Fruit fly (Drosophila melanogaster): ENCODE measurements at regions not wholly inside any gene's neighbourhood (a gene's known extent, or its start where the extent isn't known, plus 50 kb on each side); places are given as distances from the start of the nearest gene placed in this dataset.
A peak's percentile ranks its signal among the peaks of the same experiment; 100 is the strongest.

DNA sequence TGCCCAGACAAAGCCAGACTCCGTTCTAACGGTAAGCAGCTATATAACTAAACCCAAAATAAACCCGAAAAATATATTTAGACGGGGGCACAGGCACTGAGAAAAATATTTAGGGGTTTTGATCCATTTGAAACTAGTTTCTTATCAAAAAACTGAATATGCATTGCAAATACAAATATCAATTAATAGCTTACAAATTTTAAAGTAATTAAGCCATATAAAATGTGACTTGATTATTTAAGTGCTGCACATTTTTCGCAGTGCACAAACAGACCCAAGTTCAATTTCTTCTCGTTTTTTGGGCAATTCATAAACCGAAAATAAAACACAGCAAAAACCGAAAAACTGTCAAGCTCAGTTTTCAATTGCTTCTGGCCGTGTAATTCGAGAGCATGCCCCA is 61.9 kb upstream of the CG12362 start (continued):
- TF ChIP-seq emc (GFP tag; optimal IDR thresholded peaks at IDR 0.05) (no peak), ab (GFP tag; optimal IDR thresholded peaks at IDR 0.05) (no peak), cwo (GFP tag; optimal IDR thresholded peaks at IDR 0.05) (no peak), salm (tag; optimal IDR thresholded peaks at IDR 0.05) (no peak), Tbp (GFP tag; optimal IDR thresholded peaks at IDR 0.05) (no peak), ttk (GFP tag; IDR thresholded peaks at IDR 0.05) (no peak), vnd (GFP tag; IDR thresholded peaks at IDR 0.05; ENCODE audit: partially characterized antibody) (no peak), CG2199 (GFP tag; IDR thresholded peaks at IDR 0.05) (peak; percentile 47; the same call in 1 of the 3 replicates), CG3407 (GFP tag; optimal IDR thresholded peaks at IDR 0.05) (peak; percentile 19), dpn (GFP tag; optimal IDR thresholded peaks at IDR 0.05) (peak; percentile 5 to 17), lilli (GFP tag; optimal IDR thresholded peaks at IDR 0.05) (no peak), CG12391 (tag; optimal IDR thresholded peaks at IDR 0.05) (peak; percentile 55), CG30020 (tag; optimal IDR thresholded peaks at IDR 0.05) (no peak), croc (GFP tag; conservative IDR thresholded peaks at IDR 0.05) (peak; percentile 40; the same call in 2 of the 3 replicates), CG16779 (GFP tag; IDR thresholded peaks at IDR 0.05) (no peak), CG11560 (tag; IDR thresholded peaks at IDR 0.05) (no peak), CG10321 (GFP tag; IDR thresholded peaks at IDR 0.05) (no peak), wor (GFP tag; IDR thresholded peaks at IDR 0.05) (0 out of 2 replicates have a peak, but pooled peaks have one; percentile 33), CG8924 (tag; optimal IDR thresholded peaks at IDR 0.05) (peak; percentile 30), Lhr (GFP tag; optimal IDR thresholded peaks at IDR 0.05) (peak; percentile 19), btn (GFP tag; optimal IDR thresholded peaks at IDR 0.05) (no peak), CG3838 (GFP tag; optimal IDR thresholded peaks at IDR 0.05) (no peak), CoRest (tag; optimal IDR thresholded peaks at IDR 0.05) (peak; percentile 49), exex (tag; optimal IDR thresholded peaks at IDR 0.05) (no peak), CG34422 (GFP tag; IDR thresholded peaks at IDR 0.05) (no peak), bcd (GFP tag; optimal IDR thresholded peaks at IDR 0.05) (no peak), dmrt11E (tag; optimal IDR thresholded peaks at IDR 0.05) (peak; percentile 78), eve (GFP tag; optimal IDR thresholded peaks at IDR 0.05) (peak in 1 of 2 experiments; percentile 72), CG14050 (GFP tag; IDR thresholded peaks at IDR 0.05) (no peak), Spps (tag; optimal IDR thresholded peaks at IDR 0.05) (no peak), CG17328 (GFP tag; IDR thresholded peaks at IDR 0.05) (peak; percentile 59; the same call in 1 of the 2 replicates), h (optimal IDR thresholded peaks at IDR 0.05) (no peak), pfk (GFP tag; optimal IDR thresholded peaks at IDR 0.05) (no peak), Ravus (GFP tag; IDR thresholded peaks at IDR 0.05) (no peak), Deaf1 (tag; optimal IDR thresholded peaks at IDR 0.05) (no peak), Gug (GFP tag; IDR thresholded peaks at IDR 0.05) (peak; percentile 21; the same call in 1 of the 4 replicates), CG9797 (GFP tag; optimal IDR thresholded peaks at IDR 0.05) (no peak), CG14441 (GFP tag; IDR thresholded peaks at IDR 0.05) (peak; percentile 46; the same call in 1 of the 2 replicates), Fer1 (GFP tag; optimal IDR thresholded peaks at IDR 0.05) (no peak), D (optimal IDR thresholded peaks at IDR 0.05) (no peak), D (GFP tag; optimal IDR thresholded peaks at IDR 0.05) (peak; percentile 54), CG6791 (GFP tag; IDR thresholded peaks at IDR 0.05; ENCODE audit: partially characterized antibody) (no peak), peb (GFP tag; IDR thresholded peaks at IDR 0.05) (0 out of 2 replicates have a peak, but pooled peaks have one; percentile 18), CG11696 (GFP tag; IDR thresholded peaks at IDR 0.05) (no peak), CG32772 (GFP tag; IDR thresholded peaks at IDR 0.05) (peak; percentile 71), nom (GFP tag; optimal IDR thresholded peaks at IDR 0.05) (no peak), schlank (tag; optimal IDR thresholded peaks at IDR 0.05) (no peak), dm (GFP tag; optimal IDR thresholded peaks at IDR 0.05) (no peak), nerfin-1 (tag; optimal IDR thresholded peaks at IDR 0.05) (peak; percentile 40), CG18011 (GFP tag; optimal IDR thresholded peaks at IDR 0.05) (no peak), Sry-δ (GFP tag; optimal IDR thresholded peaks at IDR 0.05) (no peak), ase (GFP tag; IDR thresholded peaks at IDR 0.05) (peak; percentile 9; the same call in 1 of the 3 replicates)
